Worm (Caenorhabditis elegans) whole organism, L2 larva: ENCODE measurements around the gene ZK1037.6.
A peak's percentile ranks its signal among the peaks of the same experiment; 100 is the strongest.

Experiments used
- C34F6.9 ChIP-seq: fragments of 150-350 bp; optimal IDR thresholded peaks from 2 replicates; lab custom pipeline; 2014; ENCODE audit warnings: missing biosample characterization, missing genetic modification characterization
- F13H6.1 ChIP-seq: sonication (generic microtip); optimal IDR thresholded peaks from 2 replicates; lab custom pipeline; 2016; ENCODE audit warnings: missing genetic modification characterization, missing compliant biosample characterization
- R02D3.7 ChIP-seq: fragments of 150-350 bp; optimal IDR thresholded peaks from 2 replicates; lab custom pipeline; 2014; ENCODE audit warnings: missing biosample characterization, missing genetic modification characterization
- ZK546.5 ChIP-seq: sonication (generic microtip); optimal IDR thresholded peaks from 2 replicates; lab custom pipeline; 2017; ENCODE audit warnings: missing biosample characterization, missing genetic modification characterization
- alr-1 ChIP-seq: fragments of 150-350 bp; optimal IDR thresholded peaks from 2 replicates; lab custom pipeline; 2014; ENCODE audit warnings: missing biosample characterization, missing genetic modification characterization
- aly-2 ChIP-seq: fragments of 150-350 bp; optimal IDR thresholded peaks from 2 replicates; lab custom pipeline; 2014; ENCODE audit warnings: missing biosample characterization, missing genetic modification characterization
- ama-1 ChIP-seq: fragments of 150-350 bp; optimal IDR thresholded peaks from 2 replicates; lab custom pipeline; 2018; ENCODE audit warnings: inconsistent platforms
- blmp-1 ChIP-seq: sonication (generic microtip); optimal IDR thresholded peaks from 2 replicates; lab custom pipeline; 2017; ENCODE audit warnings: missing genetic modification characterization, mild to moderate bottlenecking, missing compliant biosample characterization, antibody characterized with exemption, moderate library complexity; ENCODE audit not compliant: insufficient read depth
- ceh-16 ChIP-seq: fragments of 150-350 bp; optimal IDR thresholded peaks from 2 replicates; lab custom pipeline; 2014; ENCODE audit warnings: missing biosample characterization, missing genetic modification characterization
- ceh-82 ChIP-seq: fragments of 150-350 bp; optimal IDR thresholded peaks from 2 replicates; lab custom pipeline; 2014; ENCODE audit warnings: missing biosample characterization, missing genetic modification characterization
- crh-2 ChIP-seq: sonication (generic microtip); optimal IDR thresholded peaks from 2 replicates; lab custom pipeline; 2017; ENCODE audit warnings: missing biosample characterization, missing genetic modification characterization
- egl-27 ChIP-seq: sonication (generic microtip); optimal IDR thresholded peaks from 3 replicates; lab custom pipeline; 2017; ENCODE audit warnings: missing biosample characterization, missing genetic modification reagents, missing genetic modification characterization
- elt-3 ChIP-seq: sonication (generic microtip); optimal IDR thresholded peaks from 2 replicates; lab custom pipeline; 2017; ENCODE audit warnings: missing biosample characterization, missing genetic modification characterization
- fos-1 ChIP-seq: fragments of 150-350 bp; optimal IDR thresholded peaks from 2 replicates; lab custom pipeline; 2014; ENCODE audit warnings: missing biosample characterization, missing genetic modification characterization
- gmeb-1 ChIP-seq: fragments of 150-350 bp; optimal IDR thresholded peaks from 2 replicates; lab custom pipeline; 2014; ENCODE audit warnings: missing biosample characterization, missing genetic modification characterization
- lin-11 ChIP-seq: fragments of 150-350 bp; sonication (generic microtip); optimal IDR thresholded peaks from 2 replicates; lab custom pipeline; 2014; ENCODE audit warnings: missing biosample characterization, missing genetic modification characterization, inconsistent platforms, mixed read lengths
- lin-39 ChIP-seq: fragments of 150-350 bp; optimal IDR thresholded peaks from 2 replicates; lab custom pipeline; 2014; ENCODE audit warnings: missing biosample characterization, missing genetic modification reagents, missing genetic modification characterization
- lsy-2 ChIP-seq, 2 experiments: fragments of 150-350 bp in 1 of 2; sonication (generic microtip) in 1 of 2; optimal IDR thresholded peaks; 2 replicates each; lab custom pipeline; 2014 to 2017; ENCODE audit warnings: missing biosample characterization in 2 of 2, missing genetic modification characterization in 2 of 2
- mab-5 ChIP-seq: fragments of 150-350 bp; optimal IDR thresholded peaks from 2 replicates; lab custom pipeline; 2014; ENCODE audit warnings: missing biosample characterization, missing genetic modification characterization
- mbf-1 ChIP-seq: sonication (generic microtip); optimal IDR thresholded peaks from 2 replicates; lab custom pipeline; 2017; ENCODE audit warnings: missing biosample characterization, missing genetic modification characterization
- mdl-1 ChIP-seq, 2 experiments: fragments of 150-350 bp in 1 of 2; sonication (generic microtip) in 1 of 2; optimal IDR thresholded peaks; 2 replicates each; lab custom pipeline; 2017; ENCODE audit warnings: missing biosample characterization in 2 of 2, missing genetic modification characterization in 2 of 2
- nhr-10 ChIP-seq: sonication (generic microtip); optimal IDR thresholded peaks from 2 replicates; lab custom pipeline; 2017; ENCODE audit warnings: missing biosample characterization, missing genetic modification characterization
- nhr-11 ChIP-seq: fragments of 150-350 bp; optimal IDR thresholded peaks from 2 replicates; lab custom pipeline; 2014; ENCODE audit warnings: missing biosample characterization, missing genetic modification characterization
- nhr-129 ChIP-seq: fragments of 150-350 bp; optimal IDR thresholded peaks from 2 replicates; lab custom pipeline; 2014; ENCODE audit warnings: missing biosample characterization, missing genetic modification characterization
- nhr-21 ChIP-seq: fragments of 150-350 bp; optimal IDR thresholded peaks from 2 replicates; lab custom pipeline; 2014; ENCODE audit warnings: missing biosample characterization, missing genetic modification characterization
- nhr-25 ChIP-seq: fragments of 150-350 bp; sonication (generic microtip); optimal IDR thresholded peaks from 3 replicates; lab custom pipeline; 2014; ENCODE audit warnings: missing biosample characterization, missing genetic modification characterization
- nhr-77 ChIP-seq: fragments of 150-350 bp; optimal IDR thresholded peaks from 2 replicates; lab custom pipeline; 2014; ENCODE audit warnings: missing biosample characterization, missing genetic modification characterization
- sem-4 ChIP-seq: fragments of 150-350 bp; optimal IDR thresholded peaks from 2 replicates; lab custom pipeline; 2014; ENCODE audit warnings: missing biosample characterization, missing genetic modification reagents, missing genetic modification characterization
- sma-3 ChIP-seq: sonication (generic microtip); optimal IDR thresholded peaks from 2 replicates; lab custom pipeline; 2016; ENCODE audit warnings: missing genetic modification reagents, missing genetic modification characterization, missing compliant biosample characterization
- sma-9 ChIP-seq, 2 experiments: fragments of 150-350 bp in 1 of 2; sonication (generic microtip) in 1 of 2; optimal IDR thresholded peaks; 2 replicates each; lab custom pipeline; 2014 to 2016; ENCODE audit warnings: missing genetic modification characterization in 2 of 2, mild to moderate bottlenecking in 1 of 2, missing biosample characterization in 1 of 2, missing compliant biosample characterization in 1 of 2, missing genetic modification reagents in 1 of 2, moderate library complexity in 1 of 2
- snpc-4 ChIP-seq: fragments of 150-350 bp; optimal IDR thresholded peaks from 2 replicates; lab custom pipeline; 2014; ENCODE audit warnings: missing biosample characterization, missing genetic modification characterization
- zag-1 ChIP-seq: fragments of 150-350 bp; optimal IDR thresholded peaks from 2 replicates; lab custom pipeline; 2014; ENCODE audit warnings: missing biosample characterization, missing genetic modification characterization
- ztf-1 ChIP-seq: fragments of 200-800 bp; sonication (Bioruptor generic); conservative IDR thresholded peaks from 2 replicates; pipeline ENCODE4 v1.3.6; 2022; ENCODE audit warnings: missing genetic modification characterization, missing compliant biosample characterization
- ztf-11 ChIP-seq: sonication (generic microtip); optimal IDR thresholded peaks from 2 replicates; lab custom pipeline; 2017; ENCODE audit warnings: missing biosample characterization, missing genetic modification characterization

Gene ZK1037.6

ce11 chrV:15323417-15323816 is 4.2 kb downstream of the ZK1037.6 start:
- TF ChIP-seq snpc-4 (tag; lab: Kevin White, UChicago) (no peak), fos-1 (peak; percentile 94)
- TF ChIP-seq, all 48 proteins: peak for 1

ce11 chrV:15322653-15323052 is 4.9 kb downstream of the ZK1037.6 start, which contains the start of gene nhr-247:
nhr-247 (plus strand) TSS chrV:15322982.
- TF ChIP-seq fos-1: peak; percentile 69

- TF ChIP-seq nhr-77 (tag; lab: Kevin White, UChicago): no peak
- no peak for TF ChIP-seq blmp-1 (tag; lab: Kevin White, UChicago)
- TF ChIP-seq nhr-11 (tag; lab: Kevin White, UChicago): no peak
- no peak for TF ChIP-seq nhr-21
- TF ChIP-seq fos-1: peak; percentile 99
- TF ChIP-seq lsy-2 (tag; optimal IDR thresholded peaks at IDR 0.05; lab: Kevin White, UChicago): no peak
- TF ChIP-seq crh-2 (tag; lab: Kevin White, UChicago): peak; percentile 34
- no peak for TF ChIP-seq lin-39 (tag; lab: Kevin White, UChicago)
- no peak for TF ChIP-seq ama-1 (lab: Kevin White, UChicago)
- no peak for TF ChIP-seq zag-1 (tag; lab: Kevin White, UChicago)
- peak; percentile 79 for TF ChIP-seq sma-9 (GFP tag; optimal IDR thresholded peaks at IDR 0.05; lab: Kevin White, UChicago)
- no peak for TF ChIP-seq sma-9 (tag; optimal IDR thresholded peaks at IDR 0.05; lab: Kevin White, UChicago)
- TF ChIP-seq egl-27 (tag; lab: Kevin White, UChicago): peak; percentile 35
- TF ChIP-seq ZK546.5 (tag; lab: Kevin White, UChicago): no peak
- no peak for TF ChIP-seq F13H6.1 (tag; lab: Kevin White, UChicago)
- no peak for TF ChIP-seq C34F6.9 (tag; lab: Kevin White, UChicago)
- no peak for TF ChIP-seq R02D3.7 (tag; lab: Kevin White, UChicago)
- TF ChIP-seq mbf-1 (tag; lab: Kevin White, UChicago): no peak
- TF ChIP-seq mab-5 (tag; lab: Kevin White, UChicago): no peak
- peak; percentile 11 for TF ChIP-seq sma-3 (GFP tag; lab: Kevin White, UChicago)
- TF ChIP-seq gmeb-1 (tag; lab: Kevin White, UChicago): peak; percentile 42
Measured at ce11 chrV:15318638-15319037, 9.0 kb downstream of the ZK1037.6 start, which contains the start of gene nhr-291. nhr-291 (plus strand) TSS chrV:15318961.

- TF ChIP-seq mdl-1 (tag; optimal IDR thresholded peaks at IDR 0.05; lab: Kevin White, UChicago): no peak
Measured at ce11 chrV:15315827-15316527, 11.6 kb downstream of the ZK1037.6 start, which contains the start of the genes srt-22 and nhr-246. srt-22 (minus strand) TSS chrV:15315927. nhr-246 (plus strand) TSS chrV:15316477.

- TF ChIP-seq sma-3 (GFP tag; lab: Kevin White, UChicago) (no peak), aly-2 (tag; lab: Kevin White, UChicago) (no peak), nhr-25 (tag; lab: Kevin White, UChicago) (no peak), ama-1 (lab: Kevin White, UChicago) (no peak), nhr-129 (tag; lab: Kevin White, UChicago) (no peak), mdl-1 (tag; optimal IDR thresholded peaks at IDR 0.05; lab: Kevin White, UChicago) (no peak), ztf-11 (tag; lab: Kevin White, UChicago) (no peak), ceh-16 (tag; lab: Kevin White, UChicago) (no peak), gmeb-1 (tag; lab: Kevin White, UChicago) (no peak), lin-11 (tag; lab: Kevin White, UChicago) (no peak), alr-1 (tag; lab: Kevin White, UChicago) (no peak), nhr-77 (tag; lab: Kevin White, UChicago) (no peak), nhr-10 (tag; lab: Kevin White, UChicago) (no peak), C34F6.9 (tag; lab: Kevin White, UChicago) (no peak), sem-4 (tag; lab: Kevin White, UChicago) (no peak), ztf-1 (GFP tag; lab: Robert Waterston, UW) (no peak), ceh-82 (tag; lab: Kevin White, UChicago) (no peak), elt-3 (tag; lab: Kevin White, UChicago) (no peak)
Measured at ce11 chrV:15313529-15313928, 14.1 kb downstream of the ZK1037.6 start.
